Fruit fly (Drosophila melanogaster): ENCODE data around the gene kis.

dm6 chr2L:285596-286023 lies 35.0 kb upstream of the kis start:
- no peak for TF ChIP-seq tj (GFP tag; optimal IDR thresholded peaks at IDR 0.05)
- TF ChIP-seq pad (GFP tag; optimal IDR thresholded peaks at IDR 0.05) = peak; percentile 49
- peak; percentile 23 for TF ChIP-seq CG7045 (GFP tag; optimal IDR thresholded peaks at IDR 0.05)
- TF ChIP-seq cic (GFP tag; optimal IDR thresholded peaks at IDR 0.05) = no peak
- TF ChIP-seq kay (GFP tag; ENCODE audit: borderline replicate concordance) = no peak
- peak; percentile 57 for TF ChIP-seq CG7101 (tag; optimal IDR thresholded peaks at IDR 0.05)

Measured in whole organism, adult.